Worm (Caenorhabditis elegans) whole organism, young adult: ENCODE results near the gene C29F3.7.

Experiments
- B0019.2 ChIP-seq: fragments of 200-800 bp; sonication (Bioruptor generic); conservative IDR thresholded peaks from 2 replicates; pipeline ENCODE4 v1.3.6; 2022; ENCODE audit warnings: missing genetic modification reagents, missing genetic modification characterization, missing compliant biosample characterization
- F33H1.4 ChIP-seq: fragments of 200-800 bp; sonication (Bioruptor generic); IDR thresholded peaks from 2 replicates; pipeline ENCODE4 v1.3.6; 2022; ENCODE audit warnings: missing genetic modification reagents, missing genetic modification characterization, missing compliant biosample characterization
- T26A5.8 ChIP-seq: sonication (generic microtip); optimal IDR thresholded peaks from 2 replicates; lab custom pipeline; 2016; ENCODE audit warnings: missing genetic modification characterization, missing compliant biosample characterization
- ceh-91 ChIP-seq: fragments of 200-800 bp; sonication (Bioruptor generic); IDR thresholded peaks from 2 replicates; pipeline ENCODE4 v1.3.6; 2022; ENCODE audit warnings: missing genetic modification reagents, missing genetic modification characterization, missing compliant biosample characterization
- dpl-1 ChIP-seq: fragments of 150-350 bp; optimal IDR thresholded peaks from 2 replicates; lab custom pipeline; 2014; ENCODE audit warnings: missing biosample characterization, missing genetic modification reagents, missing genetic modification characterization
- madf-3 ChIP-seq: fragments of 200-800 bp; sonication (Bioruptor generic); IDR thresholded peaks from 2 replicates; pipeline ENCODE4 v1.3.6; 2022; ENCODE audit warnings: missing genetic modification reagents, missing genetic modification characterization, missing compliant biosample characterization
- sea-2 ChIP-seq: fragments of 200-800 bp; sonication (Bioruptor generic); IDR thresholded peaks from 2 replicates; pipeline ENCODE4 v1.3.6; 2022; ENCODE audit warnings: missing genetic modification characterization, missing compliant biosample characterization
- unc-62 ChIP-seq: fragments of 150-350 bp; optimal IDR thresholded peaks from 2 replicates; lab custom pipeline; 2014; ENCODE audit warnings: missing biosample characterization, missing genetic modification reagents, missing genetic modification characterization
- ztf-18 ChIP-seq: sonication (generic microtip); optimal IDR thresholded peaks from 2 replicates; lab custom pipeline; 2016; ENCODE audit warnings: missing genotype, mild to moderate bottlenecking, missing genetic modification characterization, missing compliant biosample characterization

- no peak for TF ChIP-seq sea-2 (GFP tag; lab: Robert Waterston, UW)
- TF ChIP-seq madf-3 (GFP tag; lab: Robert Waterston, UW): no peak
- TF ChIP-seq T26A5.8: no peak
- no peak for TF ChIP-seq F33H1.4
- no peak for TF ChIP-seq ceh-91 (GFP tag; lab: Robert Waterston, UW)
- TF ChIP-seq dpl-1 (GFP tag; lab: Kevin White, UChicago): no peak
- TF ChIP-seq unc-62 (GFP tag; lab: Kevin White, UChicago): no peak
- TF ChIP-seq B0019.2: no peak
- TF ChIP-seq ztf-18 (tag; lab: Kevin White, UChicago): no peak
Measured at ce11 chrV:15305502-15305901, 49.2 kb upstream of the C29F3.7 start, which contains the start of gene T26H8.5.
